Fruit fly (Drosophila melanogaster) whole organism, embryonic: ENCODE measurements around the gene Trim9.

ENCODE experiments used
- Antp ChIP-seq: fragments of 200-800 bp; sonication (Bioruptor generic); optimal IDR thresholded peaks from 3 replicates; lab custom pipeline; 2016; ENCODE audit warnings: missing biosample characterization, missing genetic modification characterization
- Atf6 ChIP-seq: fragments of 200-800 bp; sonication (Bioruptor generic); IDR thresholded peaks from 2 replicates; pipeline ENCODE4 v1.3.6; 2022; ENCODE audit warnings: missing biosample characterization, missing genetic modification characterization
- Awh ChIP-seq: fragments of 200-800 bp; sonication (Bioruptor generic); IDR thresholded peaks from 2 replicates; pipeline ENCODE4, ENCODE4 v1.3.6; 2022; ENCODE audit warnings: missing biosample characterization, missing genetic modification characterization
- Bdp1 ChIP-seq: fragments of 200-800 bp; sonication (Bioruptor generic); optimal IDR thresholded peaks from 3 replicates; lab custom pipeline; 2016; ENCODE audit warnings: missing biosample characterization, missing genetic modification characterization
- Blimp-1 ChIP-seq: fragments of 200-800 bp; sonication (Bioruptor generic); optimal IDR thresholded peaks from 3 replicates; lab custom pipeline; 2018; ENCODE audit warnings: missing biosample characterization, missing genetic modification characterization, mild to moderate bottlenecking, moderate library complexity, missing genetic modification reagents
- CG11085 ChIP-seq: fragments of 200-800 bp; sonication (Bioruptor generic); IDR thresholded peaks from 2 replicates; pipeline ENCODE4 v1.3.6; 2022; ENCODE audit warnings: missing biosample characterization, missing genetic modification characterization
- CG11247 ChIP-seq: fragments of 200-800 bp; sonication (Bioruptor generic); IDR thresholded peaks from 2 replicates; pipeline ENCODE4 v1.3.6; 2022; ENCODE audit warnings: missing biosample characterization, missing genetic modification characterization
- CG11398 ChIP-seq: fragments of 200-800 bp; sonication (Bioruptor generic); optimal IDR thresholded peaks from 2 replicates; lab custom pipeline; 2016; ENCODE audit warnings: missing biosample characterization, missing genetic modification characterization
- CG11696 ChIP-seq: fragments of 200-800 bp; sonication (Bioruptor generic); IDR thresholded peaks from 2 replicates; pipeline ENCODE4 v1.3.6; 2022; ENCODE audit warnings: missing biosample characterization, missing genetic modification characterization
- CG13894 ChIP-seq: fragments of 200-800 bp; sonication (Bioruptor generic); optimal IDR thresholded peaks from 3 replicates; lab custom pipeline; 2018; ENCODE audit warnings: missing biosample characterization, mild to moderate bottlenecking, missing genetic modification characterization, moderate library complexity
- CG14710 ChIP-seq: fragments of 200-800 bp; sonication (Bioruptor generic); optimal IDR thresholded peaks from 3 replicates; lab custom pipeline; 2019; ENCODE audit warnings: missing biosample characterization, mild to moderate bottlenecking, missing genetic modification characterization, moderate library complexity
- CG15601 ChIP-seq: fragments of 200-800 bp; sonication (Bioruptor generic); optimal IDR thresholded peaks from 3 replicates; lab custom pipeline; 2019; ENCODE audit warnings: missing biosample characterization, mild to moderate bottlenecking, missing genetic modification characterization, moderate library complexity
- CG1602 ChIP-seq: fragments of 200-800 bp; sonication (Bioruptor generic); optimal IDR thresholded peaks from 3 replicates; lab custom pipeline; 2016; ENCODE audit warnings: missing biosample characterization, missing genetic modification characterization
- CG18619 ChIP-seq: fragments of 200-800 bp; sonication (Bioruptor generic); optimal IDR thresholded peaks from 3 replicates; lab custom pipeline; 2017; ENCODE audit warnings: missing biosample characterization, mild to moderate bottlenecking, missing genetic modification characterization
- CG4617 ChIP-seq: fragments of 200-800 bp; sonication (Bioruptor generic); optimal IDR thresholded peaks from 3 replicates; lab custom pipeline; 2016; ENCODE audit warnings: missing biosample characterization, missing genetic modification characterization, borderline replicate concordance
- CG7745 ChIP-seq: fragments of 200-800 bp; sonication (Bioruptor generic); optimal IDR thresholded peaks from 2 replicates; lab custom pipeline; 2018; ENCODE audit warnings: missing biosample characterization, mild to moderate bottlenecking, missing genetic modification characterization, moderate library complexity
- CG8281 ChIP-seq: fragments of 200-800 bp; sonication (Bioruptor generic); optimal IDR thresholded peaks from 2 replicates; lab custom pipeline; 2018; ENCODE audit warnings: missing biosample characterization, mild to moderate bottlenecking, missing genetic modification characterization, moderate library complexity
- CG8944 ChIP-seq: fragments of 200-800 bp; sonication (Bioruptor generic); optimal IDR thresholded peaks from 3 replicates; lab custom pipeline; 2016; ENCODE audit warnings: missing biosample characterization, missing genetic modification characterization
- CG9727 ChIP-seq: fragments of 200-800 bp; sonication (Bioruptor generic); optimal IDR thresholded peaks from 3 replicates; lab custom pipeline; 2017; ENCODE audit warnings: missing biosample characterization, mild to moderate bottlenecking, missing genetic modification characterization
- CG9817 ChIP-seq: fragments of 200-800 bp; sonication (Bioruptor generic); optimal IDR thresholded peaks from 2 replicates; lab custom pipeline; 2018; ENCODE audit warnings: missing biosample characterization, mild to moderate bottlenecking, missing genetic modification characterization, moderate library complexity
- CkIIα-i1 ChIP-seq: fragments of 200-800 bp; sonication (Bioruptor generic); IDR thresholded peaks from 2 replicates; pipeline ENCODE4 v1.3.6; 2022; ENCODE audit warnings: missing biosample characterization, missing genetic modification characterization
- D19A ChIP-seq: fragments of 200-800 bp; optimal IDR thresholded peaks from 3 replicates; lab custom pipeline; 2019; ENCODE audit warnings: missing biosample characterization, mild to moderate bottlenecking, missing genetic modification characterization, moderate library complexity
- Dad ChIP-seq: fragments of 200-800 bp; sonication (Bioruptor generic); optimal IDR thresholded peaks from 3 replicates; lab custom pipeline; 2016; ENCODE audit warnings: missing biosample characterization, missing genetic modification characterization
- GATAe ChIP-seq: fragments of 200-800 bp; sonication (Bioruptor generic); conservative IDR thresholded peaks from 2 replicates; pipeline ENCODE4 v1.3.6; 2022; ENCODE audit warnings: missing biosample characterization, missing genetic modification characterization
- HLH54F ChIP-seq: fragments of 200-800 bp; sonication (Bioruptor generic); optimal IDR thresholded peaks from 3 replicates; lab custom pipeline; 2016; ENCODE audit warnings: missing biosample characterization, missing genetic modification characterization
- Hr3 ChIP-seq: fragments of 200-800 bp; sonication (Bioruptor generic); optimal IDR thresholded peaks from 3 replicates; lab custom pipeline; 2016; ENCODE audit warnings: missing biosample characterization, missing genetic modification characterization
- Max ChIP-seq: fragments of 200-800 bp; sonication (Bioruptor generic); optimal IDR thresholded peaks from 2 replicates; lab custom pipeline; 2016; ENCODE audit warnings: missing biosample characterization, mild to moderate bottlenecking, missing genetic modification characterization
- Mes4 ChIP-seq: fragments of 200-800 bp; sonication (Bioruptor generic); optimal IDR thresholded peaks from 2 replicates; lab custom pipeline; 2016; ENCODE audit warnings: missing biosample characterization, missing genetic modification characterization
- Mrtf ChIP-seq: fragments of 200-800 bp; sonication (Bioruptor generic); IDR thresholded peaks from 3 replicates; pipeline ENCODE4 v1.3.6; 2022; ENCODE audit warnings: missing biosample characterization, missing genetic modification characterization
- Rx ChIP-seq: fragments of 200-800 bp; sonication (Bioruptor generic); IDR thresholded peaks from 2 replicates; pipeline ENCODE4 v1.3.6; 2022; ENCODE audit warnings: missing biosample characterization, missing genetic modification characterization
- Sin3A ChIP-seq: fragments of >200 bp; optimal IDR thresholded peaks from 2 replicates; lab custom pipeline; 2018
- Sox100B ChIP-seq: fragments of 200-800 bp; sonication (Bioruptor generic); optimal IDR thresholded peaks from 3 replicates; lab custom pipeline; 2018; ENCODE audit warnings: missing biosample characterization, mild to moderate bottlenecking, missing genetic modification characterization
- Stat92E ChIP-seq, 3 experiments: fragments of >200 bp in 2 of 3; fragments of 200-800 bp in 1 of 3; sonication (Bioruptor generic) in 1 of 3; optimal IDR thresholded peaks; 2 replicates each; lab custom pipeline; 2017 to 2019; ENCODE audit warnings: missing biosample characterization in 3 of 3, missing genetic modification characterization in 3 of 3, mild to moderate bottlenecking in 1 of 3, moderate library complexity in 1 of 3
- Xrp1 ChIP-seq: fragments of 200-800 bp; sonication (Bioruptor generic); IDR thresholded peaks from 2 replicates; pipeline ENCODE4 v1.3.6; 2022; ENCODE audit warnings: missing biosample characterization, missing genetic modification characterization
- bsh ChIP-seq, 2 experiments: fragments of 200-800 bp; sonication (Bioruptor generic); optimal IDR thresholded peaks; 2 replicates each; lab custom pipeline; 2017 to 2018; ENCODE audit warnings: mild to moderate bottlenecking in 2 of 2, missing biosample characterization in 2 of 2, missing genetic modification characterization in 2 of 2, moderate library complexity in 1 of 2
- chif ChIP-seq, 2 experiments: fragments of 200-800 bp; sonication (Bioruptor generic); optimal IDR thresholded peaks; 3 replicates each; lab custom pipeline; 2016; ENCODE audit warnings: missing biosample characterization in 2 of 2, missing genetic modification characterization in 2 of 2
- dmrt11E ChIP-seq: fragments of 200-800 bp; sonication (Bioruptor generic); optimal IDR thresholded peaks from 3 replicates; lab custom pipeline; 2018; ENCODE audit warnings: missing biosample characterization, mild to moderate bottlenecking, missing genetic modification characterization, moderate library complexity
- ftz-f1 ChIP-seq: fragments of 200-800 bp; sonication (Bioruptor generic); optimal IDR thresholded peaks from 2 replicates; lab custom pipeline; 2016; ENCODE audit warnings: missing biosample characterization, missing genetic modification characterization
- inv ChIP-seq: fragments of 200-800 bp; sonication (Bioruptor generic); IDR thresholded peaks from 2 replicates; pipeline ENCODE4 v1.3.6; 2022; ENCODE audit warnings: missing biosample characterization, missing genetic modification characterization; ENCODE audit not compliant: partially characterized antibody
- jigr1 ChIP-seq: fragments of 200-800 bp; sonication (Bioruptor generic); IDR thresholded peaks from 3 replicates; pipeline ENCODE4 v1.3.6; 2022; ENCODE audit warnings: missing biosample characterization, missing genetic modification characterization
- jing ChIP-seq: fragments of 200-800 bp; sonication (Bioruptor generic); optimal IDR thresholded peaks from 2 replicates; lab custom pipeline; 2018; ENCODE audit warnings: missing biosample characterization, mild to moderate bottlenecking, missing genetic modification characterization
- jumu ChIP-seq: fragments of 200-800 bp; sonication (Bioruptor generic); optimal IDR thresholded peaks from 3 replicates; lab custom pipeline; 2016; ENCODE audit warnings: missing biosample characterization, missing genetic modification characterization
- lilli ChIP-seq: fragments of 200-800 bp; sonication (Bioruptor generic); optimal IDR thresholded peaks from 3 replicates; lab custom pipeline; 2016; ENCODE audit warnings: missing biosample characterization, missing genetic modification characterization
- otp ChIP-seq: fragments of 200-800 bp; sonication (Bioruptor generic); IDR thresholded peaks from 3 replicates; pipeline ENCODE4, ENCODE4 v1.3.6; 2022; ENCODE audit warnings: missing biosample characterization, missing genetic modification characterization
- p53 ChIP-seq: fragments of 200-800 bp; sonication (Bioruptor generic); optimal IDR thresholded peaks from 2 replicates; lab custom pipeline; 2016; ENCODE audit warnings: missing biosample characterization, missing genetic modification characterization
- pnt ChIP-seq: fragments of 200-800 bp; sonication (Bioruptor generic); optimal IDR thresholded peaks from 3 replicates; lab custom pipeline; 2016; ENCODE audit warnings: missing biosample characterization, missing genetic modification characterization
- salm ChIP-seq: fragments of 200-800 bp; sonication (Bioruptor generic); optimal IDR thresholded peaks from 2 replicates; lab custom pipeline; 2018; ENCODE audit warnings: missing biosample characterization, mild to moderate bottlenecking, missing genetic modification characterization
- sqz ChIP-seq: fragments of 200-800 bp; sonication (Bioruptor generic); optimal IDR thresholded peaks from 3 replicates; lab custom pipeline; 2018; ENCODE audit warnings: missing biosample characterization, mild to moderate bottlenecking, missing genetic modification characterization
- sr ChIP-seq: fragments of 200-800 bp; sonication (Bioruptor generic); IDR thresholded peaks from 3 replicates; pipeline ENCODE4 v1.3.6; 2022; ENCODE audit warnings: missing biosample characterization, missing genetic modification characterization
- ssp ChIP-seq: fragments of 200-800 bp; sonication (Bioruptor generic); IDR thresholded peaks from 2 replicates; pipeline ENCODE4 v1.3.6; 2022; ENCODE audit warnings: missing biosample characterization, missing genetic modification characterization
- zfh2 ChIP-seq: fragments of 200-800 bp; sonication (Bioruptor generic); optimal IDR thresholded peaks from 2 replicates; lab custom pipeline; 2016; ENCODE audit warnings: missing biosample characterization, missing genetic modification characterization

Gene Trim9

dm6 chr2L:10516470-10517048 lies 28.1 kb upstream of the Trim9 start (continued):
- no peak for TF ChIP-seq CG15601 (tag; lab: Kevin White, UChicago)
- TF ChIP-seq ssp (GFP tag; lab: Robert Waterston, UW): no peak
- TF ChIP-seq Xrp1 (GFP tag; lab: Robert Waterston, UW): 0 out of 2 replicates have a peak, but pooled peaks have one; percentile 16
- peak; percentile 48 for TF ChIP-seq Antp (GFP tag; lab: Kevin White, UChicago)
- no peak for TF ChIP-seq CG4617 (GFP tag; lab: Kevin White, UChicago)
- TF ChIP-seq lilli (GFP tag; lab: Kevin White, UChicago): peak; percentile 47
- no peak for TF ChIP-seq Sin3A (lab: Kevin White, UChicago)
- peak; percentile 52 for TF ChIP-seq CG13894
- no peak for TF ChIP-seq CG11085 (GFP tag; lab: Robert Waterston, UW)
- peak; percentile 6 for TF ChIP-seq Max (GFP tag; lab: Kevin White, UChicago)
- peak; percentile 35 for TF ChIP-seq Sox100B (GFP tag; lab: Kevin White, UChicago)
- TF ChIP-seq Awh (GFP tag; lab: Robert Waterston, UW): 0 out of 2 replicates have a peak, but pooled peaks have one; percentile 55
- TF ChIP-seq p53 (GFP tag; lab: Kevin White, UChicago): no peak
- no peak for TF ChIP-seq sr (GFP tag; lab: Robert Waterston, UW)
- TF ChIP-seq HLH54F (GFP tag; lab: Kevin White, UChicago): peak; percentile 31
- no peak for TF ChIP-seq jing (GFP tag; lab: Kevin White, UChicago)
- no peak for TF ChIP-seq salm (tag; lab: Kevin White, UChicago)
- peak; percentile 17 for TF ChIP-seq CG18619
- TF ChIP-seq CG9817: peak; percentile 38
- TF ChIP-seq CkIIα-i1 (GFP tag; lab: Robert Waterston, UW): no peak
- TF ChIP-seq Mes4 (GFP tag; lab: Kevin White, UChicago): no peak
- no peak for TF ChIP-seq dmrt11E (tag; lab: Kevin White, UChicago)
- peak in 1 of 3 experiments; percentile 31 for TF ChIP-seq Stat92E (GFP tag; optimal IDR thresholded peaks at IDR 0.05; lab: Kevin White, UChicago)
- TF ChIP-seq inv: no peak
- no peak for TF ChIP-seq CG7745
- TF ChIP-seq bsh (GFP tag; optimal IDR thresholded peaks at IDR 0.05; lab: Kevin White, UChicago): peak; percentile 15 to 54
- TF ChIP-seq CG1602: no peak
- TF ChIP-seq sqz (GFP tag; lab: Kevin White, UChicago): no peak
- no peak for TF ChIP-seq Mrtf (GFP tag; lab: Robert Waterston, UW)
- TF ChIP-seq CG11398: peak; percentile 13
- no peak for TF ChIP-seq Rx (GFP tag; lab: Robert Waterston, UW)
- TF ChIP-seq D19A (tag; lab: Kevin White, UChicago): no peak
- TF ChIP-seq Hr3: peak; percentile 4
- no peak for TF ChIP-seq Blimp-1 (GFP tag; lab: Kevin White, UChicago)
- no peak for TF ChIP-seq otp (GFP tag; lab: Robert Waterston, UW)
- peak; percentile 35 to 44 for TF ChIP-seq chif (GFP tag; optimal IDR thresholded peaks at IDR 0.05; lab: Kevin White, UChicago)
- TF ChIP-seq CG9727: peak; percentile 54
- no peak for TF ChIP-seq jigr1
- no peak for TF ChIP-seq Dad (GFP tag; lab: Kevin White, UChicago)
- peak; percentile 21 for TF ChIP-seq Bdp1 (GFP tag; lab: Kevin White, UChicago)
- TF ChIP-seq pnt: peak; percentile 30
- TF ChIP-seq CG8944: peak; percentile 13
- TF ChIP-seq GATAe: no peak
- TF ChIP-seq CG11247 (GFP tag; lab: Robert Waterston, UW): 0 out of 2 replicates have a peak, but pooled peaks have one; percentile 50
- TF ChIP-seq CG8281 (tag; lab: Kevin White, UChicago): no peak
- no peak for TF ChIP-seq CG11696
- peak; percentile 40 for TF ChIP-seq zfh2
- TF ChIP-seq Atf6: peak; percentile 71; the same call in 1 of the 2 replicates
- TF ChIP-seq jumu (GFP tag; lab: Kevin White, UChicago): no peak
- peak; percentile 69 for TF ChIP-seq ftz-f1
- TF ChIP-seq CG14710 (tag; lab: Kevin White, UChicago): peak; percentile 38
